Worm (Caenorhabditis elegans) whole organism, L4 larva: ENCODE measurements around the gene F59B10.4.

ENCODE experiments used
- F10B5.3 ChIP-seq: sonication (generic microtip); optimal IDR thresholded peaks from 2 replicates; lab custom pipeline; 2016; ENCODE audit warnings: mild to moderate bottlenecking, missing genetic modification characterization, missing compliant biosample characterization
- F26F4.8 ChIP-seq: fragments of 200-800 bp; sonication (Bioruptor generic); conservative IDR thresholded peaks from 2 replicates; pipeline ENCODE4 v1.3.6; 2022; ENCODE audit warnings: missing genetic modification characterization, missing compliant biosample characterization
- F37D6.2 ChIP-seq: sonication (generic microtip); optimal IDR thresholded peaks from 2 replicates; lab custom pipeline; 2016; ENCODE audit warnings: mild to moderate bottlenecking, missing genetic modification characterization, missing compliant biosample characterization
- R02D3.7 ChIP-seq: fragments of 150-350 bp; sonication (generic microtip); optimal IDR thresholded peaks from 3 replicates; lab custom pipeline; 2014; ENCODE audit warnings: missing biosample characterization, missing genetic modification characterization
- T26A8.4 ChIP-seq: fragments of 200-800 bp; sonication (Bioruptor generic); IDR thresholded peaks from 2 replicates; pipeline ENCODE4 v1.3.6; 2022; ENCODE audit warnings: missing genetic modification characterization, missing compliant biosample characterization
- Y48G9A.11 ChIP-seq: fragments of 200-800 bp; sonication (Bioruptor generic); IDR thresholded peaks from 2 replicates; pipeline ENCODE4 v1.3.6; 2022; ENCODE audit warnings: missing genetic modification reagents, missing genetic modification characterization, missing compliant biosample characterization
- Y75B8A.6 ChIP-seq: fragments of 200-800 bp; sonication (Bioruptor generic); IDR thresholded peaks from 2 replicates; pipeline ENCODE4 v1.3.6; 2022; ENCODE audit warnings: missing genetic modification reagents, missing genetic modification characterization, missing compliant biosample characterization
- ZK337.2 ChIP-seq: fragments of 200-800 bp; sonication (Bioruptor generic); IDR thresholded peaks from 2 replicates; pipeline ENCODE4 v1.3.6; 2022; ENCODE audit warnings: missing genetic modification reagents, missing genetic modification characterization, missing compliant biosample characterization
- ZK546.5 ChIP-seq, 2 experiments: sonication (generic microtip); optimal IDR thresholded peaks; 2 replicates each; lab custom pipeline; 2017; ENCODE audit warnings: missing biosample characterization in 2 of 2, missing genetic modification characterization in 2 of 2
- aha-1 ChIP-seq: fragments of 150-350 bp; peaks from one replicate; lab custom pipeline; 2014; ENCODE audit warnings: missing biosample characterization, missing genetic modification characterization
- aly-2 ChIP-seq: sonication (generic microtip); optimal IDR thresholded peaks from 2 replicates; lab custom pipeline; 2018; ENCODE audit warnings: missing biosample characterization, missing genetic modification characterization
- arid-1 ChIP-seq: fragments of 200-800 bp; sonication (Bioruptor generic); conservative IDR thresholded peaks from 2 replicates; pipeline ENCODE4 v1.3.6; 2022; ENCODE audit warnings: missing genetic modification reagents, missing genetic modification characterization, missing compliant biosample characterization
- ceh-20 ChIP-seq: fragments of 200-800 bp; sonication (Bioruptor generic); IDR thresholded peaks from 2 replicates; pipeline ENCODE4 v1.3.6; 2022; ENCODE audit warnings: missing genetic modification reagents, missing genetic modification characterization, missing compliant biosample characterization
- ceh-44 ChIP-seq: fragments of 200-800 bp; sonication (Bioruptor generic); IDR thresholded peaks from 2 replicates; pipeline ENCODE4 v1.3.6; 2022; ENCODE audit warnings: missing genetic modification reagents, missing genetic modification characterization, missing compliant biosample characterization
- ceh-82 ChIP-seq: sonication (generic microtip); optimal IDR thresholded peaks from 2 replicates; lab custom pipeline; 2017; ENCODE audit warnings: missing biosample characterization, missing genetic modification characterization
- cey-2 ChIP-seq: sonication (generic microtip); optimal IDR thresholded peaks from 3 replicates; lab custom pipeline; 2017; ENCODE audit warnings: missing genetic modification characterization, mild to moderate bottlenecking, missing compliant biosample characterization, antibody characterized with exemption, borderline replicate concordance; ENCODE audit not compliant: insufficient read depth
- daf-16 ChIP-seq, 3 experiments: sonication (generic microtip); optimal IDR thresholded peaks; 2 replicates each; lab custom pipeline; 2016 to 2017; ENCODE audit warnings: missing genetic modification characterization in 3 of 3, missing genetic modification reagents in 3 of 3, mild to moderate bottlenecking in 2 of 3, missing compliant biosample characterization in 2 of 3, missing biosample characterization in 1 of 3, moderate library complexity in 1 of 3
- daf-19 ChIP-seq: fragments of 200-800 bp; sonication (Bioruptor generic); conservative IDR thresholded peaks from 2 replicates; pipeline ENCODE4 v1.3.6; 2022; ENCODE audit warnings: missing genetic modification characterization, missing compliant biosample characterization
- daf-8 ChIP-seq: fragments of 200-800 bp; sonication (Bioruptor generic); IDR thresholded peaks from 2 replicates; pipeline ENCODE4 v1.3.6; 2022; ENCODE audit warnings: missing genetic modification characterization, missing compliant biosample characterization
- dpl-1 ChIP-seq: fragments of 150-350 bp; optimal IDR thresholded peaks from 2 replicates; lab custom pipeline; 2014; ENCODE audit warnings: missing biosample characterization, missing genetic modification reagents, missing genetic modification characterization
- duxl-1 ChIP-seq: sonication (generic microtip); optimal IDR thresholded peaks from 2 replicates; lab custom pipeline; 2016; ENCODE audit warnings: mild to moderate bottlenecking, missing genetic modification characterization, moderate library complexity, missing compliant biosample characterization; ENCODE audit not compliant: poor library complexity
- dve-1 ChIP-seq: sonication (generic microtip); optimal IDR thresholded peaks from 2 replicates; lab custom pipeline; 2017; ENCODE audit warnings: antibody characterized with exemption, mild to moderate bottlenecking, missing genetic modification characterization, missing compliant biosample characterization; ENCODE audit not compliant: insufficient read depth
- fos-1 ChIP-seq: fragments of 150-350 bp; optimal IDR thresholded peaks from 2 replicates; lab custom pipeline; 2014; ENCODE audit warnings: missing biosample characterization, missing genetic modification characterization
- hif-1 ChIP-seq, 2 experiments: sonication (generic microtip); optimal IDR thresholded peaks; 2 replicates each; lab custom pipeline; 2016 to 2017; ENCODE audit warnings: missing compliant biosample characterization in 2 of 2, missing genetic modification characterization in 2 of 2, missing genetic modification reagents in 2 of 2, missing genotype in 2 of 2, mild to moderate bottlenecking in 1 of 2
- hlh-11 ChIP-seq: fragments of 200-800 bp; sonication (Bioruptor generic); optimal IDR thresholded peaks from 2 replicates; lab custom pipeline; 2018; ENCODE audit warnings: mild to moderate bottlenecking, missing genetic modification characterization, missing compliant biosample characterization
- lin-1 ChIP-seq: fragments of 200-800 bp; sonication (Bioruptor generic); IDR thresholded peaks from 2 replicates; pipeline ENCODE4 v1.3.6; 2022; ENCODE audit warnings: missing genetic modification reagents, missing genetic modification characterization, missing compliant biosample characterization
- lin-13 ChIP-seq: fragments of 150-350 bp; optimal IDR thresholded peaks from 2 replicates; lab custom pipeline; 2014; ENCODE audit warnings: missing biosample characterization, missing genetic modification reagents, missing genetic modification characterization
- lin-38 ChIP-seq: fragments of 200-800 bp; sonication (Bioruptor generic); IDR thresholded peaks from 2 replicates; pipeline ENCODE4 v1.3.6; 2022; ENCODE audit warnings: missing genetic modification reagents, missing genetic modification characterization, missing compliant biosample characterization
- lin-39 ChIP-seq: fragments of 150-350 bp; optimal IDR thresholded peaks from 2 replicates; lab custom pipeline; 2014; ENCODE audit warnings: missing biosample characterization, missing genetic modification reagents, missing genetic modification characterization
- lsy-2 ChIP-seq, 2 experiments: fragments of 150-350 bp in 1 of 2; sonication (generic microtip) in 1 of 2; optimal IDR thresholded peaks; 2 replicates each; lab custom pipeline; 2014 to 2017; ENCODE audit warnings: missing biosample characterization in 2 of 2, missing genetic modification characterization in 2 of 2
- mep-1 ChIP-seq: fragments of 150-350 bp; sonication (generic microtip); optimal IDR thresholded peaks from 3 replicates; lab custom pipeline; 2014; ENCODE audit warnings: missing biosample characterization, missing genetic modification characterization
- nhr-11 ChIP-seq: fragments of 150-350 bp; optimal IDR thresholded peaks from 2 replicates; lab custom pipeline; 2014; ENCODE audit warnings: missing biosample characterization, missing genetic modification characterization
- nhr-237 ChIP-seq: sonication (generic microtip); optimal IDR thresholded peaks from 2 replicates; lab custom pipeline; 2017; ENCODE audit warnings: missing biosample characterization, missing genetic modification characterization
- nhr-41 ChIP-seq: fragments of 200-800 bp; sonication (Bioruptor generic); IDR thresholded peaks from 2 replicates; pipeline ENCODE4 v1.3.6; 2022; ENCODE audit warnings: missing genetic modification reagents, missing genetic modification characterization, missing compliant biosample characterization
- nhr-76 ChIP-seq: fragments of 150-350 bp; optimal IDR thresholded peaks from 2 replicates; lab custom pipeline; 2014; ENCODE audit warnings: missing biosample characterization, missing genetic modification characterization
- nhr-77 ChIP-seq: fragments of 150-350 bp; optimal IDR thresholded peaks from 2 replicates; lab custom pipeline; 2014; ENCODE audit warnings: missing biosample characterization, missing genetic modification characterization
- pha-4 ChIP-seq, 2 experiments: fragments of 150-350 bp in 1 of 2; fragments of 200-800 bp in 1 of 2; sonication (Bioruptor generic) in 1 of 2; IDR thresholded peaks in 1 of 2; optimal IDR thresholded peaks in 1 of 2; 2 replicates each; pipeline versions ENCODE4 v1.3.6 to Lab custom; 2014 to 2022; ENCODE audit warnings: missing genetic modification characterization in 2 of 2, missing genetic modification reagents in 2 of 2, missing biosample characterization in 1 of 2, missing compliant biosample characterization in 1 of 2
- saeg-2 ChIP-seq: fragments of 200-800 bp; sonication (Bioruptor generic); IDR thresholded peaks from 2 replicates; pipeline ENCODE4 v1.3.6; 2022; ENCODE audit warnings: missing genetic modification reagents, missing genetic modification characterization, missing compliant biosample characterization
- set-16 ChIP-seq: fragments of 200-800 bp; sonication (Bioruptor generic); IDR thresholded peaks from 2 replicates; pipeline ENCODE4 v1.3.6; 2022; ENCODE audit warnings: missing genetic modification reagents, missing genetic modification characterization, missing compliant biosample characterization
- snpc-1.2 ChIP-seq: fragments of 200-800 bp; sonication (Bioruptor generic); IDR thresholded peaks from 2 replicates; pipeline ENCODE4 v1.3.6; 2022; ENCODE audit warnings: missing genetic modification reagents, missing genetic modification characterization, missing compliant biosample characterization
- snpc-4 ChIP-seq: fragments of 150-350 bp; optimal IDR thresholded peaks from 2 replicates; lab custom pipeline; 2014; ENCODE audit warnings: missing biosample characterization, missing genetic modification characterization
- spr-3 ChIP-seq: fragments of 200-800 bp; sonication (Bioruptor generic); optimal IDR thresholded peaks from 2 replicates; lab custom pipeline; 2018; ENCODE audit warnings: mild to moderate bottlenecking, missing genetic modification characterization, missing compliant biosample characterization
- tag-97 ChIP-seq: fragments of 200-800 bp; sonication (Bioruptor generic); IDR thresholded peaks from 2 replicates; pipeline ENCODE4 v1.3.6; 2022; ENCODE audit warnings: missing genetic modification characterization, missing compliant biosample characterization
- unc-130 ChIP-seq: sonication (generic microtip); optimal IDR thresholded peaks from 2 replicates; lab custom pipeline; 2016; ENCODE audit warnings: missing genetic modification reagents, missing genetic modification characterization, missing compliant biosample characterization
- unc-62 ChIP-seq, 3 experiments: fragments of 150-350 bp in 1 of 3; sonication (generic microtip); optimal IDR thresholded peaks in 2 of 3; peaks in 1 of 3; 1 replicate in 1 of 3; 2 replicates in 2 of 3; lab custom pipeline; 2014 to 2017; ENCODE audit warnings: missing biosample characterization in 3 of 3, missing genetic modification characterization in 3 of 3, missing genetic modification reagents in 3 of 3, missing genotype in 1 of 3
- zag-1 ChIP-seq: fragments of 150-350 bp; optimal IDR thresholded peaks from 2 replicates; lab custom pipeline; 2014; ENCODE audit warnings: missing biosample characterization, missing genetic modification characterization
- zip-2 ChIP-seq: fragments of 150-350 bp; optimal IDR thresholded peaks from 2 replicates; lab custom pipeline; 2014; ENCODE audit warnings: missing biosample characterization, missing genetic modification characterization

Gene F59B10.4

DNA sequence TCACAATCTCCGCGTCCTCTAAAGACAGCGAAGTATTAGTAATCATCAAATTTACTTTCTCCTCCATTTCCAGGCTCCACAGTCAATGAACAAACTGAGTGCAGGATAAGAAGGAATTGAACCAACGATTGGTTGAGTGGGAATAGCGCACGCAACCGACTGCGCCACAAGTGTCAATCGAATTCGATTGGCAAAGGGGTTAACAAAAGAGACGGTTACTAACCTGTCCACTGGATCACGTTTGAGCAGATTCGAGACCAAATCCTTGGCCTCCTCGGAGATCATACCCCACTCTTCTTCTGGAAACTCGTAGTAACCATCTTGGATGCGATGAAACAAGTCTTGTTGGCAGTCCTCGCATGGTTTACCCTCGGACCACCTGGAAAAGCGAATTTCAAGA lies 26.3 kb upstream of the F59B10.4 start (continued):
- TF ChIP-seq lin-13 (GFP tag; lab: Kevin White, UChicago) = peak; percentile 69
- TF ChIP-seq daf-16 (GFP tag; optimal IDR thresholded peaks at IDR 0.05; lab: Kevin White, UChicago) = no peak
- TF ChIP-seq daf-16 (tag; optimal IDR thresholded peaks at IDR 0.05; lab: Kevin White, UChicago) = no peak
- no peak for TF ChIP-seq dve-1 (tag; lab: Kevin White, UChicago)
- TF ChIP-seq ZK337.2 (GFP tag; lab: Robert Waterston, UW) = 0 out of 2 replicates have a peak, but pooled peaks have one; percentile 30
- no peak for TF ChIP-seq F37D6.2 (tag; lab: Kevin White, UChicago)
- TF ChIP-seq spr-3 = no peak
- peak; percentile 75; the same call in 1 of the 2 replicates for TF ChIP-seq Y75B8A.6 (GFP tag; lab: Robert Waterston, UW)
- no peak for TF ChIP-seq F26F4.8 (GFP tag; lab: Robert Waterston, UW)
- TF ChIP-seq aly-2 (tag; lab: Kevin White, UChicago) = no peak
- no peak for TF ChIP-seq fos-1 (tag; lab: Kevin White, UChicago)
- TF ChIP-seq nhr-76 (tag; lab: Kevin White, UChicago) = no peak
- no peak for TF ChIP-seq zip-2 (tag; lab: Kevin White, UChicago)
- peak; percentile 99 for TF ChIP-seq aha-1 (tag; lab: Kevin White, UChicago)
- TF ChIP-seq cey-2 (tag; lab: Kevin White, UChicago) = no peak
- no peak; the same call in 1 of the 2 replicates for TF ChIP-seq Y48G9A.11 (GFP tag; lab: Robert Waterston, UW)
- no peak for TF ChIP-seq lsy-2 (tag; optimal IDR thresholded peaks at IDR 0.05; lab: Kevin White, UChicago)
- no peak for TF ChIP-seq unc-130
- no peak for TF ChIP-seq zag-1 (tag; lab: Kevin White, UChicago)

ce11 chrII:10544374-10544908 lies 25.5 kb upstream of the F59B10.4 start:
- TF ChIP-seq unc-62 (GFP tag; optimal IDR thresholded peaks at IDR 0.05 in 1 of 2; lab: Kevin White, UChicago) (peak in 1 of 2 experiments; percentile 74), unc-62 (tag; optimal IDR thresholded peaks at IDR 0.05; lab: Kevin White, UChicago) (no peak), nhr-41 (GFP tag; lab: Robert Waterston, UW) (no peak), hif-1 (tag; optimal IDR thresholded peaks at IDR 0.05; lab: Kevin White, UChicago) (no peak), lin-39 (no peak), dve-1 (tag; lab: Kevin White, UChicago) (peak; percentile 3), ceh-44 (GFP tag; lab: Robert Waterston, UW) (no peak), mep-1 (no peak), hlh-11 (tag; lab: Kevin White, UChicago) (no peak), tag-97 (no peak), duxl-1 (tag; lab: Kevin White, UChicago) (peak; percentile 25), pha-4 (GFP tag; IDR thresholded peaks at IDR 0.05; lab: Robert Waterston, UW) (peak; percentile 56), pha-4 (tag; optimal IDR thresholded peaks at IDR 0.05; lab: Kevin White, UChicago) (no peak), ZK337.2 (GFP tag; lab: Robert Waterston, UW) (0 out of 2 replicates have a peak, but pooled peaks have one; percentile 5), arid-1 (GFP tag; lab: Robert Waterston, UW) (peak; percentile 5; the same call in 1 of the 2 replicates), lsy-2 (tag; optimal IDR thresholded peaks at IDR 0.05; lab: Kevin White, UChicago) (no peak), ceh-20 (no peak), lin-13 (GFP tag; lab: Kevin White, UChicago) (no peak), zip-2 (tag; lab: Kevin White, UChicago) (no peak), lin-38 (GFP tag; lab: Robert Waterston, UW) (no peak), lin-1 (no peak), nhr-77 (no peak), set-16 (GFP tag; lab: Robert Waterston, UW) (peak; percentile 38; the same call in 1 of the 2 replicates), R02D3.7 (tag; lab: Kevin White, UChicago) (no peak), snpc-1.2 (GFP tag; lab: Robert Waterston, UW) (no peak), T26A8.4 (GFP tag; lab: Robert Waterston, UW) (0 out of 2 replicates have a peak, but pooled peaks have one; percentile 9), ZK546.5 (tag; optimal IDR thresholded peaks at IDR 0.05; lab: Kevin White, UChicago) (no peak), dpl-1 (GFP tag; lab: Kevin White, UChicago) (no peak), daf-19 (GFP tag; lab: Robert Waterston, UW) (no peak), snpc-4 (tag; lab: Kevin White, UChicago) (no peak), spr-3 (no peak), ceh-82 (tag; lab: Kevin White, UChicago) (no peak), F10B5.3 (tag; lab: Kevin White, UChicago) (no peak), saeg-2 (GFP tag; lab: Robert Waterston, UW) (no peak), daf-8 (no peak), nhr-237 (tag; lab: Kevin White, UChicago) (no peak), nhr-11 (tag; lab: Kevin White, UChicago) (no peak)
